Fruit fly (Drosophila melanogaster): ENCODE measurements around the gene CG13050.

dm6 chr3L:16270802-16271332 is 8.2 kb downstream of the CG13050 start, which contains the start of the genes CG34248 and CG13067:
- no peak for TF ChIP-seq CG8478 (optimal IDR thresholded peaks at IDR 0.05)
- no peak for TF ChIP-seq CTCF (optimal IDR thresholded peaks at IDR 0.05)
